Worm (Caenorhabditis elegans): ENCODE measurements around the gene nhr-207.
"Not testable (repeated sequence)": the region's sequence is repeated elsewhere in the genome, so short reads cannot be mapped to it uniquely, and the experiment has no call there.

Gene nhr-207

DNA sequence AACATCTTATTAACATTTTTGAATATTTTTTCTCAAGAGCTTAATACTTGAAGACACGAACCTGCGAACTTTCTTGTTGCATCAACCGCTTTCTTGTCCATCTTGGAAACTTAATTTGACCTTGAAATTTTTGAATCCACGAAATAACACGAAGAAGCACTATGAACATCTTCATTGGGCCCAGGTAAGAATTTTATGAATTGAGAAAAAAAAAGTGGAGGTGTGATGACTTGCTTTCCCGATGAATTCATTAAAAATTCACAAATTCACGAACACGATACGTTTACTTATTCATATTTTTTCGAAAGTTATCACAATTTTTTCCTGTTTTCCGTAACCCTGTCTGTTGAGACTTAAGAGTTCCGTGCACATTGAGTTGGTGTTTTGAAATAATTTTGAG, 34.7 kb downstream of the nhr-207 start, which contains the start of gene C27A7.6:
TSS of gene C27A7.6 (minus strand) at position 101 of the 400 bp plus-strand sequence.
- not testable (repeated sequence) for TF ChIP-seq pat-9 (tag; optimal IDR thresholded peaks at IDR 0.05); unc-55 (GFP tag; optimal IDR thresholded peaks at IDR 0.05); unc-42 (tag; optimal IDR thresholded peaks at IDR 0.05)

DNA sequence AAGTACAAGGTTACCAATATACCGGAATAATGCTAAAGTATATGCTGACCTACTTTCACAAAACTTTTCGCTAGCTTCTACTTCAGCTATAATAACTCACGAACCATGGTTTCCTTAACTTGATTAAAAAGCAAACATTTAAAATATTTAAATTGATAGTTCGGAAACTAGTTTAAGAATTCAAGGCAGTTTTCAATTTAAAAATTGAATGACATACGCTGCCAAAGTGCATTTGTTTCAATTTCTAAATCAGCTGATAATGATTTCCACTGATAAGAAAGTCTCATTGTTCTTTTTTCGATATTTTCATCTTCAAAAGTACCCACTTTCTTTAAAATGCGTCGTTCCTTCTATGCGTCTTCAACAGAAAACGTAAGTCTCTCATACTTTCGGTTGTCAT, 35.2 kb downstream of the nhr-207 start, which contains the start of gene enpp-1:
TSS of gene enpp-1 (plus strand) at position 301 of the 400 bp plus-strand sequence.
- not testable (repeated sequence) for TF ChIP-seq pqm-1 (tag; optimal IDR thresholded peaks at IDR 0.05); hlh-6 (tag; optimal IDR thresholded peaks at IDR 0.05); pag-3 (tag; optimal IDR thresholded peaks at IDR 0.05; ENCODE audit: borderline replicate concordance)

DNA sequence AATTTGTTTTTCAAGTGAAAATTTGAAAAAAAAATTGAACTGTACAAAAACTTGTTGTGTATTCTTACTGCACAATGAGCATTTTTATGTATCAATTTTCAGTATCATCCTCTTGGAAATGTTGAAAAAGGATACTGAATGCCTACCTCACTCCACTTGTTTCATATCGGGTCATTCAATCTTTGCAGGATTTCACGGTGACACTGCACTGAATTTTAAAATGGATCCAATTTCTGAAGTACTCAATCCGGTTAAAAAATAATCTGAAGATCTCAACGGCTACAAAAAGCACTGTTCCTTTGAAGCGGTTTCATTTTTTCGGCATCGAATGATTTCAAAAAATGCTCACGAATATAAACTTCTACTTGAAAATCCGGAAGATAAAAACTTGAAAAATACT, 42.0 kb downstream of the nhr-207 start:
- TF ChIP-seq ceh-22 (tag; optimal IDR thresholded peaks at IDR 0.05), result no peak
- no peak for TF ChIP-seq C08G9.2 (tag; optimal IDR thresholded peaks at IDR 0.05)
- TF ChIP-seq T23F11.4 (GFP tag; optimal IDR thresholded peaks at IDR 0.05), result no peak
- TF ChIP-seq ceh-9 (tag; optimal IDR thresholded peaks at IDR 0.05), result no peak
- TF ChIP-seq pros-1 (tag; optimal IDR thresholded peaks at IDR 0.05), result no peak
- no peak for TF ChIP-seq madf-2 (tag; optimal IDR thresholded peaks at IDR 0.05)
- TF ChIP-seq ztf-16 (tag; optimal IDR thresholded peaks at IDR 0.05), result no peak
- TF ChIP-seq unc-42 (tag; optimal IDR thresholded peaks at IDR 0.05), result no peak
- no peak for TF ChIP-seq hlh-6 (tag; optimal IDR thresholded peaks at IDR 0.05)
- TF ChIP-seq dmd-4 (tag; optimal IDR thresholded peaks at IDR 0.05; ENCODE audit: borderline replicate concordance), result no peak
- TF ChIP-seq dve-1 (tag; optimal IDR thresholded peaks at IDR 0.05), result no peak
- no peak for TF ChIP-seq ceh-30 (tag; optimal IDR thresholded peaks at IDR 0.05)

DNA sequence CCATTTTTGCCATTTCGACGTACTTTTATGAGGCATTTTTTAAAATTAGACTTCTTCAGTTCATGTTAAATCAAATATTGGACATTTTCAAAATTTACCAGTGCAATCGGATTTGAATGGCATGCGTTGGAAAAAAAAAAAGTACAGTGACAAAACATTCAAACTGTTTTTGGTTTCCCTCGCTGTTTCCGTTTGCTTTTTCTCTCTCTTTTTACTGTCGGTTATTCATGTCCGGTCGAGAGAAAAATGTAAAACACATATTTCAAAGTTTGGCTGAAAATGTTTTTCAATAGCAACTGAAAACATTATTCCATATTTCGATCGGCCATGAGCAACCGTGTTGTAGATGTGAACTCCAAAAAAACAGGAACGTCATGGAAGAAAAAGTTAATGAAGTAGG, 44.7 kb downstream of the nhr-207 start, which contains the start of gene C27A7.3:
TSS of gene C27A7.3 (plus strand) at position 301 of the 400 bp plus-strand sequence.
- TF ChIP-seq F13H6.1 (tag; optimal IDR thresholded peaks at IDR 0.05) (no peak), ztf-16 (tag; optimal IDR thresholded peaks at IDR 0.05) (no peak), rnt-1 (tag; optimal IDR thresholded peaks at IDR 0.05) (no peak), sox-4 (tag; optimal IDR thresholded peaks at IDR 0.05) (no peak), hlh-8 (tag; optimal IDR thresholded peaks at IDR 0.05) (no peak), ceh-6 (GFP tag; optimal IDR thresholded peaks at IDR 0.05) (no peak), pax-1 (tag; optimal IDR thresholded peaks at IDR 0.05) (no peak), nhr-11 (tag; optimal IDR thresholded peaks at IDR 0.05) (no peak), pros-1 (tag; optimal IDR thresholded peaks at IDR 0.05) (no peak), fax-1 (tag; optimal IDR thresholded peaks at IDR 0.05) (no peak), T23F11.4 (GFP tag; optimal IDR thresholded peaks at IDR 0.05) (no peak), syd-9 (tag; optimal IDR thresholded peaks at IDR 0.05) (no peak), fkh-6 (tag; optimal IDR thresholded peaks at IDR 0.05) (no peak), K09A11.1 (tag; optimal IDR thresholded peaks at IDR 0.05; ENCODE audit: insufficient read depth) (no peak), hlh-6 (tag; optimal IDR thresholded peaks at IDR 0.05) (no peak), pqm-1 (tag; optimal IDR thresholded peaks at IDR 0.05) (no peak)

Data from whole organism, late embryonic.